Worm (Caenorhabditis elegans) whole organism, L3 larva: ENCODE measurements around the gene F19B10.4.

Source experiments
- ZK546.5 ChIP-seq: sonication (generic microtip); optimal IDR thresholded peaks from 2 replicates; lab custom pipeline; 2017; ENCODE audit warnings: missing biosample characterization, missing genetic modification characterization
- ama-1 ChIP-seq: fragments of 150-350 bp; optimal IDR thresholded peaks from 2 replicates; lab custom pipeline; 2018
- ceh-16 ChIP-seq: sonication (generic microtip); optimal IDR thresholded peaks from 2 replicates; lab custom pipeline; 2017; ENCODE audit warnings: missing biosample characterization, missing genetic modification characterization
- ceh-28 ChIP-seq: fragments of 150-350 bp; optimal IDR thresholded peaks from 2 replicates; lab custom pipeline; 2014; ENCODE audit warnings: missing biosample characterization, missing genetic modification reagents, missing genetic modification characterization
- ceh-82 ChIP-seq: fragments of 150-350 bp; optimal IDR thresholded peaks from 2 replicates; lab custom pipeline; 2014; ENCODE audit warnings: missing biosample characterization, missing genetic modification characterization
- daf-12 ChIP-seq: fragments of 150-350 bp; optimal IDR thresholded peaks from 2 replicates; lab custom pipeline; 2014; ENCODE audit warnings: missing biosample characterization, missing genetic modification reagents, missing genetic modification characterization
- egl-27 ChIP-seq: sonication (generic microtip); optimal IDR thresholded peaks from 4 replicates; lab custom pipeline; 2017; ENCODE audit warnings: missing biosample characterization, missing genetic modification reagents, missing genetic modification characterization
- elt-1 ChIP-seq: fragments of 150-350 bp; optimal IDR thresholded peaks from 2 replicates; lab custom pipeline; 2014; ENCODE audit warnings: missing biosample characterization, missing genetic modification characterization
- elt-2 ChIP-seq: sonication (generic microtip); optimal IDR thresholded peaks from 2 replicates; lab custom pipeline; 2016; ENCODE audit warnings: missing genetic modification reagents, mild to moderate bottlenecking, missing genetic modification characterization, missing compliant biosample characterization
- elt-3 ChIP-seq, 3 experiments: fragments of 150-350 bp in 1 of 3; sonication (generic microtip) in 2 of 3; optimal IDR thresholded peaks; 2 replicates in 2 of 3; 4 replicates in 1 of 3; lab custom pipeline; 2014 to 2017; ENCODE audit warnings: missing biosample characterization in 3 of 3, missing genetic modification characterization in 3 of 3
- eor-1 ChIP-seq, 2 experiments: fragments of 150-350 bp; optimal IDR thresholded peaks; 2 replicates each; lab custom pipeline; 2014 to 2018; ENCODE audit warnings: missing biosample characterization in 2 of 2, missing genetic modification characterization in 2 of 2
- fkh-10 ChIP-seq: sonication (generic microtip); optimal IDR thresholded peaks from 2 replicates; lab custom pipeline; 2017; ENCODE audit warnings: missing biosample characterization, missing genetic modification reagents, missing genetic modification characterization
- fkh-2 ChIP-seq: fragments of 150-350 bp; optimal IDR thresholded peaks from 2 replicates; lab custom pipeline; 2014; ENCODE audit warnings: missing biosample characterization, missing genetic modification reagents, missing genetic modification characterization
- fos-1 ChIP-seq: fragments of 150-350 bp; optimal IDR thresholded peaks from 2 replicates; lab custom pipeline; 2014; ENCODE audit warnings: missing biosample characterization, missing genetic modification characterization
- hmg-11 ChIP-seq: sonication (generic microtip); optimal IDR thresholded peaks from 2 replicates; lab custom pipeline; 2016; ENCODE audit warnings: missing genetic modification characterization, missing compliant biosample characterization
- jun-1 ChIP-seq: fragments of 150-350 bp; optimal IDR thresholded peaks from 2 replicates; lab custom pipeline; 2014; ENCODE audit warnings: missing biosample characterization, missing genetic modification reagents, missing genetic modification characterization
- mdl-1 ChIP-seq: fragments of 150-350 bp; optimal IDR thresholded peaks from 2 replicates; lab custom pipeline; 2014; ENCODE audit warnings: missing biosample characterization, missing genetic modification characterization
- mml-1 ChIP-seq: fragments of 150-350 bp; sonication (generic microtip); optimal IDR thresholded peaks from 3 replicates; lab custom pipeline; 2014; ENCODE audit warnings: missing biosample characterization, missing genetic modification characterization
- nfya-1 ChIP-seq: sonication (generic microtip); optimal IDR thresholded peaks from 2 replicates; lab custom pipeline; 2017; ENCODE audit warnings: missing genetic modification characterization, mild to moderate bottlenecking, missing compliant biosample characterization, antibody characterized with exemption, moderate library complexity; ENCODE audit not compliant: insufficient read depth
- nhr-11 ChIP-seq: fragments of 150-350 bp; optimal IDR thresholded peaks from 2 replicates; lab custom pipeline; 2014; ENCODE audit warnings: missing biosample characterization, missing genetic modification characterization
- nhr-12 ChIP-seq: fragments of 150-350 bp; optimal IDR thresholded peaks from 2 replicates; lab custom pipeline; 2014; ENCODE audit warnings: missing biosample characterization, missing genetic modification characterization
- nhr-23 ChIP-seq: fragments of 150-350 bp; optimal IDR thresholded peaks from 2 replicates; lab custom pipeline; 2014; ENCODE audit warnings: missing biosample characterization, missing genetic modification reagents, missing genetic modification characterization
- nhr-237 ChIP-seq: fragments of 150-350 bp; optimal IDR thresholded peaks from 2 replicates; lab custom pipeline; 2014; ENCODE audit warnings: missing biosample characterization, missing genetic modification characterization
- nhr-25 ChIP-seq: sonication (generic microtip); optimal IDR thresholded peaks from 2 replicates; lab custom pipeline; 2017; ENCODE audit warnings: missing biosample characterization, missing genetic modification characterization
- nhr-43 ChIP-seq: sonication (generic microtip); optimal IDR thresholded peaks from 2 replicates; lab custom pipeline; 2016; ENCODE audit warnings: mild to moderate bottlenecking, missing genetic modification characterization, missing compliant biosample characterization; ENCODE audit not compliant: poor library complexity, severe bottlenecking
- nhr-67 ChIP-seq: fragments of 150-350 bp; optimal IDR thresholded peaks from 2 replicates; lab custom pipeline; 2014; ENCODE audit warnings: missing biosample characterization, missing genetic modification characterization
- nhr-76 ChIP-seq: fragments of 150-350 bp; sonication (generic microtip); optimal IDR thresholded peaks from 5 replicates; lab custom pipeline; 2014; ENCODE audit warnings: missing biosample characterization, missing genetic modification characterization
- nhr-77 ChIP-seq: fragments of 150-350 bp; optimal IDR thresholded peaks from 2 replicates; lab custom pipeline; 2014; ENCODE audit warnings: missing biosample characterization, missing genetic modification characterization
- pqm-1 ChIP-seq: fragments of 150-350 bp; optimal IDR thresholded peaks from 2 replicates; lab custom pipeline; 2017; ENCODE audit warnings: missing biosample characterization, missing genetic modification characterization, inconsistent platforms
- sea-2 ChIP-seq: fragments of 150-350 bp; sonication (generic microtip); optimal IDR thresholded peaks from 4 replicates; lab custom pipeline; 2014; ENCODE audit warnings: missing biosample characterization, missing genetic modification reagents, missing genetic modification characterization
- skn-1 ChIP-seq: fragments of 150-350 bp; optimal IDR thresholded peaks from 2 replicates; lab custom pipeline; 2014; ENCODE audit warnings: missing biosample characterization, missing genetic modification characterization
- snpc-4 ChIP-seq: fragments of 150-350 bp; optimal IDR thresholded peaks from 2 replicates; lab custom pipeline; 2014; ENCODE audit warnings: missing biosample characterization, missing genetic modification characterization
- tbx-2 ChIP-seq: sonication (generic microtip); optimal IDR thresholded peaks from 2 replicates; lab custom pipeline; 2016; ENCODE audit warnings: mild to moderate bottlenecking, missing genetic modification characterization, missing compliant biosample characterization
- unc-39 ChIP-seq: sonication (generic microtip); optimal IDR thresholded peaks from 4 replicates; lab custom pipeline; 2017; ENCODE audit warnings: missing biosample characterization, missing genetic modification characterization
- unc-62 ChIP-seq: fragments of 150-350 bp; sonication (generic microtip); optimal IDR thresholded peaks from 4 replicates; lab custom pipeline; 2014; ENCODE audit warnings: missing biosample characterization, missing genetic modification reagents, missing genetic modification characterization
- zag-1 ChIP-seq: fragments of 150-350 bp; optimal IDR thresholded peaks from 2 replicates; lab custom pipeline; 2014; ENCODE audit warnings: missing biosample characterization, missing genetic modification characterization
- ztf-4 ChIP-seq: fragments of 150-350 bp; optimal IDR thresholded peaks from 2 replicates; lab custom pipeline; 2014; ENCODE audit warnings: missing biosample characterization, missing genetic modification characterization

Gene F19B10.4

ce11 chrII:3626872-3627271, 33.0 kb upstream of the F19B10.4 start, which contains the start of gene M151.3:
Gene M151.3 (plus strand): TSS chrII:3627172.
- TF ChIP-seq elt-2 (no peak), fos-1 (no peak), nhr-23 (no peak), nhr-77 (tag; lab: Kevin White, UChicago) (no peak), pqm-1 (tag; lab: Kevin White, UChicago) (no peak), elt-3 (tag; optimal IDR thresholded peaks at IDR 0.05; lab: Kevin White, UChicago) (no peak), elt-1 (tag; lab: Kevin White, UChicago) (no peak), tbx-2 (tag; lab: Kevin White, UChicago) (no peak), nfya-1 (tag; lab: Kevin White, UChicago) (no peak), nhr-237 (tag; lab: Kevin White, UChicago) (no peak), nhr-67 (tag; lab: Kevin White, UChicago) (no peak), hmg-11 (tag; lab: Kevin White, UChicago) (no peak), nhr-11 (no peak), mdl-1 (tag; lab: Kevin White, UChicago) (no peak), sea-2 (GFP tag; lab: Kevin White, UChicago) (no peak), skn-1 (tag; lab: Kevin White, UChicago) (no peak), nhr-76 (tag; lab: Kevin White, UChicago) (no peak), nhr-12 (tag; lab: Kevin White, UChicago) (no peak)
- TF ChIP-seq, all 47 proteins: peak for 0

ce11 chrII:3630810-3631209, 29.1 kb upstream of the F19B10.4 start, which contains the start of gene M151.2:
Gene M151.2 (plus strand): TSS chrII:3631110.
- no peak for TF ChIP-seq egl-27 (tag; lab: Kevin White, UChicago)
- TF ChIP-seq elt-3 (tag; optimal IDR thresholded peaks at IDR 0.05; lab: Kevin White, UChicago), result no peak
- TF ChIP-seq daf-12 (tag; lab: Kevin White, UChicago), result no peak
- TF ChIP-seq nhr-11, result no peak
- no peak for TF ChIP-seq tbx-2 (tag; lab: Kevin White, UChicago)
- TF ChIP-seq fkh-10, result no peak
- TF ChIP-seq ceh-82 (tag; lab: Kevin White, UChicago), result no peak
- TF ChIP-seq ZK546.5 (tag; lab: Kevin White, UChicago), result no peak
- no peak for TF ChIP-seq mml-1 (tag; lab: Kevin White, UChicago)
- TF ChIP-seq fkh-2 (tag; lab: Kevin White, UChicago), result no peak
- no peak for TF ChIP-seq elt-1 (tag; lab: Kevin White, UChicago)
- no peak for TF ChIP-seq elt-2
- TF ChIP-seq sea-2 (GFP tag; lab: Kevin White, UChicago), result no peak
- TF ChIP-seq, all 47 proteins: peak for 0

- no peak for TF ChIP-seq zag-1
- no peak for TF ChIP-seq fkh-2 (tag; lab: Kevin White, UChicago)
- TF ChIP-seq ceh-16 (tag; lab: Kevin White, UChicago), result no peak
- no peak for TF ChIP-seq snpc-4 (tag; lab: Kevin White, UChicago)
- no peak for TF ChIP-seq nhr-43
- no peak for TF ChIP-seq eor-1 (tag; optimal IDR thresholded peaks at IDR 0.05; lab: Kevin White, UChicago)
- TF ChIP-seq nhr-77 (tag; lab: Kevin White, UChicago), result no peak
- no peak for TF ChIP-seq pqm-1 (tag; lab: Kevin White, UChicago)
- TF ChIP-seq ZK546.5 (tag; lab: Kevin White, UChicago), result no peak
- no peak for TF ChIP-seq nfya-1 (tag; lab: Kevin White, UChicago)
- TF ChIP-seq jun-1 (tag; lab: Kevin White, UChicago), result no peak
- no peak for TF ChIP-seq egl-27 (tag; lab: Kevin White, UChicago)
Measured at ce11 chrII:3634765-3635164, 25.1 kb upstream of the F19B10.4 start.

ce11 chrII:3639238-3639637, 20.6 kb upstream of the F19B10.4 start, which contains the start of gene fbxb-31:
Gene fbxb-31 (minus strand): TSS chrII:3639338.
- TF ChIP-seq nfya-1 (tag; lab: Kevin White, UChicago), result no peak
- TF ChIP-seq nhr-43, result no peak
- no peak for TF ChIP-seq ceh-28 (tag; lab: Kevin White, UChicago)
- TF ChIP-seq, all 47 proteins: peak for 0

ce11 chrII:3640197-3640596, 19.7 kb upstream of the F19B10.4 start, which contains the start of gene M151.10:
Gene M151.10 (minus strand): TSS chrII:3640297.
- TF ChIP-seq ama-1 (lab: Kevin White, UChicago), result no peak
- TF ChIP-seq snpc-4 (tag; lab: Kevin White, UChicago), result no peak
- no peak for TF ChIP-seq daf-12 (tag; lab: Kevin White, UChicago)
- TF ChIP-seq sea-2 (GFP tag; lab: Kevin White, UChicago), result no peak
- no peak for TF ChIP-seq tbx-2 (tag; lab: Kevin White, UChicago)
- TF ChIP-seq elt-2, result no peak
- no peak for TF ChIP-seq nhr-25 (tag; lab: Kevin White, UChicago)
- TF ChIP-seq nhr-12 (tag; lab: Kevin White, UChicago), result no peak
- no peak for TF ChIP-seq unc-39
- no peak for TF ChIP-seq unc-62 (GFP tag; lab: Kevin White, UChicago)
- TF ChIP-seq pqm-1 (tag; lab: Kevin White, UChicago), result no peak
- TF ChIP-seq nhr-76 (tag; lab: Kevin White, UChicago), result no peak
- TF ChIP-seq hmg-11 (tag; lab: Kevin White, UChicago), result no peak
- TF ChIP-seq zag-1, result no peak
- TF ChIP-seq skn-1 (tag; lab: Kevin White, UChicago), result no peak
- TF ChIP-seq nhr-43, result no peak
- no peak for TF ChIP-seq ztf-4 (tag; lab: Kevin White, UChicago)
